Fruit fly (Drosophila melanogaster): ENCODE results near the gene 140up.

DNA sequence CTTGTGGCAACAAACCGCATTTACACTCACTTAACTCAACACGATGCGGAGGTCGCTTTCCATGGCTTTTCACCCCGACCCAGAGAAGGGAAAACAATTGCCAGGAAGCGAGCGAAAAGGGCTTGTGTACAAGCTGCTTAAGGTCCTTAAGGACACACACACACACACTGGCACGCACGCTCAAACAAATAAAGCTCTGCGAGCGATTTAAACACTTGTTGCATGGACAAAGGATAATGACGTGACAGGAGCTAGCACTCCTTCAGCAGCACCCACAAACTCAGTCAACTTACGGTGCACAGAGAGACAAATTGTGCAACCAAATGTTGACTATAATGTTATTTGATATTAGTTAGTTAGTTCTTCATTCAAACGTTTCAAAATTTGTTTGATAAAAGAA lies 39.8 kb downstream of the 140up start:
- TF ChIP-seq amos (GFP tag; IDR thresholded peaks at IDR 0.05; ENCODE audit: partially characterized antibody), result no peak
- no peak for TF ChIP-seq CG16815 (GFP tag; optimal IDR thresholded peaks at IDR 0.05)

All from whole organism, embryonic.